Fruit fly (Drosophila melanogaster) whole organism, adult: ENCODE results near the gene DnaJ-1.

ENCODE experiments used
- CG14711 ChIP-seq: fragments of 200-800 bp; sonication (Bioruptor generic); optimal IDR thresholded peaks from 2 replicates; lab custom pipeline; 2018; ENCODE audit warnings: missing biosample characterization, mild to moderate bottlenecking, missing genetic modification characterization, moderate library complexity
- CG33017 ChIP-seq: fragments of 200-800 bp; sonication (Bioruptor generic); optimal IDR thresholded peaks from 2 replicates; lab custom pipeline; 2018; ENCODE audit warnings: missing biosample characterization, mild to moderate bottlenecking, missing genetic modification characterization, moderate library complexity
- CG7045 ChIP-seq: fragments of 200-800 bp; sonication (Bioruptor generic); optimal IDR thresholded peaks from 2 replicates; lab custom pipeline; 2017; ENCODE audit warnings: missing biosample characterization, mild to moderate bottlenecking, missing genetic modification characterization
- CG7101 ChIP-seq: fragments of 200-800 bp; sonication (Bioruptor generic); optimal IDR thresholded peaks from 2 replicates; lab custom pipeline; 2018; ENCODE audit warnings: missing biosample characterization, mild to moderate bottlenecking, missing genetic modification characterization, moderate library complexity
- Crg-1 ChIP-seq: fragments of 200-800 bp; sonication (Bioruptor generic); optimal IDR thresholded peaks from 2 replicates; lab custom pipeline; 2016; ENCODE audit warnings: missing biosample characterization, missing genetic modification characterization
- Hr96 ChIP-seq: fragments of 200-800 bp; sonication (Bioruptor generic); optimal IDR thresholded peaks from 2 replicates; lab custom pipeline; 2016; ENCODE audit warnings: missing biosample characterization, missing genetic modification characterization
- cnc ChIP-seq, 2 experiments: fragments of >200 bp; optimal IDR thresholded peaks; 2 replicates each; lab custom pipeline; 2017
- kay ChIP-seq: fragments of 200-800 bp; sonication (Bioruptor generic); peaks from one replicate; lab custom pipeline; 2016; ENCODE audit warnings: missing biosample characterization, missing genetic modification characterization, borderline replicate concordance
- ovo ChIP-seq: fragments of 200-800 bp; sonication (Bioruptor generic); optimal IDR thresholded peaks from 2 replicates; lab custom pipeline; 2016; ENCODE audit warnings: missing biosample characterization, missing genetic modification characterization
- toe ChIP-seq: fragments of 200-800 bp; sonication (Bioruptor generic); optimal IDR thresholded peaks from 2 replicates; lab custom pipeline; 2016; ENCODE audit warnings: missing biosample characterization, missing genetic modification characterization

The DnaJ-1 gene

dm6 chr3L:5731639-5732038 lies 20.4 kb downstream of the DnaJ-1 start:
- TF ChIP-seq Crg-1 = no peak
- no peak for TF ChIP-seq Hr96 (GFP tag; lab: Kevin White, UChicago)

dm6 chr3L:5713031-5713430 lies 39.0 kb downstream of the DnaJ-1 start, which contains the start of gene CG44521:
TSS of gene CG44521 (plus strand) at chr3L:5713331.
- TF ChIP-seq CG7101 (tag; lab: Kevin White, UChicago) (no peak), cnc (optimal IDR thresholded peaks at IDR 0.05; lab: Kevin White, UChicago) (no peak), ovo (GFP tag; lab: Kevin White, UChicago) (no peak), Hr96 (GFP tag; lab: Kevin White, UChicago) (no peak), CG7045 (GFP tag; lab: Kevin White, UChicago) (no peak), CG14711 (tag; lab: Kevin White, UChicago) (no peak), toe (GFP tag; lab: Kevin White, UChicago) (no peak), CG33017 (tag; lab: Kevin White, UChicago) (no peak), kay (no peak)
